Worm (Caenorhabditis elegans) whole organism, L1 larva: ENCODE measurements around the gene vha-17.
A peak's percentile ranks its signal among the peaks of the same experiment; 100 is the strongest.

Source experiments
- F16B12.6 ChIP-seq: fragments of 150-350 bp; optimal IDR thresholded peaks from 2 replicates; lab custom pipeline; 2014; ENCODE audit warnings: missing biosample characterization, missing genetic modification characterization
- alr-1 ChIP-seq: fragments of 200-800 bp; sonication (Bioruptor generic); optimal IDR thresholded peaks from 2 replicates; lab custom pipeline; 2018; ENCODE audit warnings: borderline replicate concordance, mild to moderate bottlenecking, missing genetic modification characterization, missing compliant biosample characterization
- ama-1 ChIP-seq: fragments of 150-350 bp; optimal IDR thresholded peaks from 2 replicates; lab custom pipeline; 2014
- blmp-1 ChIP-seq: fragments of 150-350 bp; optimal IDR thresholded peaks from 2 replicates; lab custom pipeline; 2014; ENCODE audit warnings: missing biosample characterization, missing genetic modification characterization
- ceh-63 ChIP-seq: fragments of 200-800 bp; sonication (Bioruptor generic); optimal IDR thresholded peaks from 2 replicates; lab custom pipeline; 2018; ENCODE audit warnings: mild to moderate bottlenecking, missing genetic modification characterization, missing compliant biosample characterization
- ceh-88 ChIP-seq: fragments of 200-800 bp; sonication (Bioruptor generic); IDR thresholded peaks from 2 replicates; pipeline ENCODE4 v1.3.6; 2022; ENCODE audit warnings: missing genetic modification characterization, missing compliant biosample characterization
- dpl-1 ChIP-seq, 3 experiments: fragments of 150-350 bp in 2 of 3; sonication (generic microtip) in 1 of 3; optimal IDR thresholded peaks; 2 replicates each; lab custom pipeline; 2014 to 2017; ENCODE audit warnings: missing biosample characterization in 3 of 3, missing genetic modification characterization in 3 of 3, missing genetic modification reagents in 3 of 3
- dsc-1 ChIP-seq: sonication (generic microtip); optimal IDR thresholded peaks from 2 replicates; lab custom pipeline; 2016; ENCODE audit warnings: mild to moderate bottlenecking, missing genetic modification characterization, missing compliant biosample characterization
- efl-1 ChIP-seq, 4 experiments: fragments of 150-350 bp; optimal IDR thresholded peaks in 3 of 4; peaks in 1 of 4; 1 replicate in 1 of 4; 2 replicates in 3 of 4; lab custom pipeline; 2014; ENCODE audit warnings: missing biosample characterization in 2 of 4, missing genetic modification characterization in 2 of 4, missing genetic modification reagents in 2 of 4
- elt-2 ChIP-seq: sonication (generic microtip); optimal IDR thresholded peaks from 2 replicates; lab custom pipeline; 2016; ENCODE audit warnings: missing genetic modification characterization, mild to moderate bottlenecking, inconsistent platforms, missing compliant biosample characterization, missing genetic modification reagents
- elt-3 ChIP-seq, 6 experiments: fragments of 150-350 bp in 1 of 6; sonication (generic microtip); optimal IDR thresholded peaks; 2 replicates each; lab custom pipeline; 2017 to 2018; ENCODE audit warnings: missing biosample characterization in 6 of 6, missing genetic modification characterization in 6 of 6, inconsistent platforms in 1 of 6
- fkh-4 ChIP-seq: sonication (generic microtip); optimal IDR thresholded peaks from 2 replicates; lab custom pipeline; 2016; ENCODE audit warnings: missing compliant biosample characterization, missing genetic modification characterization, borderline replicate concordance
- fkh-8 ChIP-seq: sonication (generic microtip); optimal IDR thresholded peaks from 2 replicates; lab custom pipeline; 2016; ENCODE audit warnings: mild to moderate bottlenecking, missing genetic modification characterization, missing compliant biosample characterization
- fos-1 ChIP-seq: fragments of 150-350 bp; optimal IDR thresholded peaks from 2 replicates; lab custom pipeline; 2014; ENCODE audit warnings: missing biosample characterization, missing genetic modification characterization
- lin-13 ChIP-seq: fragments of 150-350 bp; optimal IDR thresholded peaks from 2 replicates; lab custom pipeline; 2014; ENCODE audit warnings: missing biosample characterization, missing genetic modification reagents, missing genetic modification characterization
- lin-14 ChIP-seq: fragments of 200-800 bp; sonication (Bioruptor generic); optimal IDR thresholded peaks from 2 replicates; lab custom pipeline; 2018; ENCODE audit warnings: mild to moderate bottlenecking, missing genetic modification characterization, moderate library complexity, missing compliant biosample characterization
- lin-15B ChIP-seq: fragments of 150-350 bp; sonication (generic microtip); optimal IDR thresholded peaks from 3 replicates; lab custom pipeline; 2014; ENCODE audit warnings: missing biosample characterization, missing genetic modification characterization
- lin-35 ChIP-seq, 2 experiments: fragments of 150-350 bp; optimal IDR thresholded peaks; 2 replicates each; lab custom pipeline; 2014; ENCODE audit warnings: missing biosample characterization in 2 of 2, missing genetic modification characterization in 2 of 2, missing genetic modification reagents in 2 of 2
- lir-3 ChIP-seq: sonication (generic microtip); optimal IDR thresholded peaks from 2 replicates; lab custom pipeline; 2016; ENCODE audit warnings: mild to moderate bottlenecking, missing genetic modification characterization, moderate library complexity, missing compliant biosample characterization; ENCODE audit not compliant: poor library complexity
- mab-9 ChIP-seq: fragments of 200-800 bp; sonication (Bioruptor generic); IDR thresholded peaks from 2 replicates; pipeline ENCODE4 v1.3.6; 2022; ENCODE audit warnings: missing genetic modification reagents, missing genetic modification characterization, missing compliant biosample characterization
- mef-2 ChIP-seq: fragments of 150-350 bp; optimal IDR thresholded peaks from 2 replicates; lab custom pipeline; 2014; ENCODE audit warnings: missing biosample characterization, missing genetic modification characterization
- nhr-11 ChIP-seq: fragments of 150-350 bp; optimal IDR thresholded peaks from 2 replicates; lab custom pipeline; 2014; ENCODE audit warnings: missing biosample characterization, missing genetic modification characterization
- nhr-12 ChIP-seq: sonication (generic microtip); optimal IDR thresholded peaks from 2 replicates; lab custom pipeline; 2017; ENCODE audit warnings: missing biosample characterization, missing genetic modification characterization
- nhr-20 ChIP-seq: sonication (generic microtip); optimal IDR thresholded peaks from 2 replicates; lab custom pipeline; 2016; ENCODE audit warnings: mild to moderate bottlenecking, missing genetic modification characterization, missing compliant biosample characterization
- pax-3 ChIP-seq: fragments of 200-800 bp; sonication (Bioruptor generic); optimal IDR thresholded peaks from 2 replicates; lab custom pipeline; 2018; ENCODE audit warnings: mild to moderate bottlenecking, missing genetic modification characterization, moderate library complexity, missing compliant biosample characterization
- rnt-1 ChIP-seq: sonication (generic microtip); optimal IDR thresholded peaks from 2 replicates; lab custom pipeline; 2016; ENCODE audit warnings: mild to moderate bottlenecking, missing genetic modification characterization, moderate library complexity, missing compliant biosample characterization
- skn-1 ChIP-seq: fragments of 150-350 bp; optimal IDR thresholded peaks from 2 replicates; lab custom pipeline; 2014; ENCODE audit warnings: missing biosample characterization, missing genetic modification characterization
- snpc-4 ChIP-seq: fragments of 150-350 bp; optimal IDR thresholded peaks from 2 replicates; lab custom pipeline; 2014; ENCODE audit warnings: missing biosample characterization, missing genetic modification characterization
- sptf-1 ChIP-seq: fragments of 150-350 bp; optimal IDR thresholded peaks from 2 replicates; lab custom pipeline; 2014; ENCODE audit warnings: missing biosample characterization, missing genetic modification characterization
- sup-37 ChIP-seq: fragments of 200-800 bp; sonication (Bioruptor generic); optimal IDR thresholded peaks from 2 replicates; lab custom pipeline; 2018; ENCODE audit warnings: mild to moderate bottlenecking, missing genetic modification characterization, missing compliant biosample characterization
- swsn-7 ChIP-seq: sonication (generic microtip); optimal IDR thresholded peaks from 2 replicates; lab custom pipeline; 2016; ENCODE audit warnings: missing genetic modification characterization, missing compliant biosample characterization
- tbx-2 ChIP-seq: sonication (generic microtip); optimal IDR thresholded peaks from 2 replicates; lab custom pipeline; 2016; ENCODE audit warnings: missing genetic modification characterization, missing compliant biosample characterization
- tlp-1 ChIP-seq: fragments of 150-350 bp; optimal IDR thresholded peaks from 2 replicates; lab custom pipeline; 2014; ENCODE audit warnings: missing biosample characterization, missing genetic modification characterization
- unc-62 ChIP-seq: fragments of 150-350 bp; optimal IDR thresholded peaks from 2 replicates; lab custom pipeline; 2014; ENCODE audit warnings: missing biosample characterization, missing genetic modification reagents, missing genetic modification characterization
- unc-86 ChIP-seq: sonication (generic microtip); optimal IDR thresholded peaks from 2 replicates; lab custom pipeline; 2016; ENCODE audit warnings: missing genetic modification characterization, missing compliant biosample characterization
- unc-98 ChIP-seq: fragments of 200-800 bp; sonication (Bioruptor generic); IDR thresholded peaks from 2 replicates; pipeline ENCODE4 v1.3.6; 2022; ENCODE audit warnings: missing genetic modification characterization, missing compliant biosample characterization
- vab-15 ChIP-seq: sonication (generic microtip); optimal IDR thresholded peaks from 2 replicates; lab custom pipeline; 2017; ENCODE audit warnings: missing genotype, mild to moderate bottlenecking, missing genetic modification characterization, missing compliant biosample characterization
- xbp-1 ChIP-seq: sonication (generic microtip); optimal IDR thresholded peaks from 2 replicates; lab custom pipeline; 2016; ENCODE audit warnings: missing genetic modification characterization, missing compliant biosample characterization
- ztf-11 ChIP-seq, 2 experiments: sonication (generic microtip); optimal IDR thresholded peaks; 2 replicates each; lab custom pipeline; 2016 to 2017; ENCODE audit warnings: missing genetic modification characterization in 2 of 2, missing biosample characterization in 1 of 2, missing compliant biosample characterization in 1 of 2

The vha-17 gene

ce11 chrIV:9335552-9336251, 14.1 kb downstream of the vha-17 start, which contains the start of the genes coa-4 and T20D3.14 (continued):
- TF ChIP-seq ceh-63 (GFP tag; lab: Kevin White, UChicago) (no peak), tbx-2 (tag; lab: Kevin White, UChicago) (peak; percentile 43), unc-62 (GFP tag; lab: Kevin White, UChicago) (no peak), nhr-11 (tag; lab: Kevin White, UChicago) (no peak), elt-2 (tag; lab: Kevin White, UChicago) (peak; percentile 17), lin-35 (GFP tag; optimal IDR thresholded peaks at IDR 0.05; lab: Kevin White, UChicago) (peak; percentile 41 to 64), vab-15 (no peak), ztf-11 (tag; optimal IDR thresholded peaks at IDR 0.05; lab: Kevin White, UChicago) (no peak), sup-37 (GFP tag; lab: Kevin White, UChicago) (no peak), nhr-12 (tag; lab: Kevin White, UChicago) (no peak), dpl-1 (GFP tag; optimal IDR thresholded peaks at IDR 0.05; lab: Kevin White, UChicago) (peak in 2 of 3 experiments; percentile 17 to 48), swsn-7 (tag; lab: Kevin White, UChicago) (peak; percentile 39), unc-86 (tag; lab: Kevin White, UChicago) (no peak), alr-1 (tag; lab: Kevin White, UChicago) (no peak), xbp-1 (tag; lab: Kevin White, UChicago) (peak; percentile 48), nhr-20 (tag; lab: Kevin White, UChicago) (peak; percentile 64), fkh-4 (tag; lab: Kevin White, UChicago) (no peak), fos-1 (tag; lab: Kevin White, UChicago) (no peak), unc-98 (GFP tag; lab: Robert Waterston, UW) (no peak), lin-13 (GFP tag; lab: Kevin White, UChicago) (no peak), rnt-1 (tag; lab: Kevin White, UChicago) (peak; percentile 33), ama-1 (lab: Kevin White, UChicago) (no peak), F16B12.6 (tag; lab: Kevin White, UChicago) (no peak), pax-3 (tag; lab: Kevin White, UChicago) (no peak), efl-1 (optimal IDR thresholded peaks at IDR 0.05; lab: Kevin White, UChicago) (peak; percentile 50 to 57), efl-1 (GFP tag; optimal IDR thresholded peaks at IDR 0.05 in 1 of 2; lab: Kevin White, UChicago) (peak; percentile 43 to 83), dsc-1 (tag; lab: Kevin White, UChicago) (no peak), sptf-1 (no peak), lin-14 (GFP tag; lab: Kevin White, UChicago) (peak; percentile 75), lir-3 (tag; lab: Kevin White, UChicago) (no peak), tlp-1 (tag; lab: Kevin White, UChicago) (no peak), fkh-8 (no peak), skn-1 (tag; lab: Kevin White, UChicago) (no peak), lin-15B (tag; lab: Kevin White, UChicago) (no peak), ceh-88 (GFP tag; lab: Robert Waterston, UW) (no peak), blmp-1 (tag; lab: Kevin White, UChicago) (peak; percentile 39), mef-2 (no peak), snpc-4 (tag; lab: Kevin White, UChicago) (peak; percentile 1), elt-3 (tag; optimal IDR thresholded peaks at IDR 0.05; lab: Kevin White, UChicago) (peak in 1 of 6 experiments; percentile 43), mab-9 (no peak)

- TF ChIP-seq rnt-1 (tag; lab: Kevin White, UChicago) (peak; percentile 13), nhr-20 (tag; lab: Kevin White, UChicago) (no peak)
Observed at ce11 chrIV:9336538-9337090, 15.0 kb downstream of the vha-17 start, which contains the start of gene T20D3.5. T20D3.5 (plus strand) TSS chrIV:9337040.
